Worm (Caenorhabditis elegans): ENCODE measurements around the gene F09E5.3.

The F09E5.3 gene

DNA sequence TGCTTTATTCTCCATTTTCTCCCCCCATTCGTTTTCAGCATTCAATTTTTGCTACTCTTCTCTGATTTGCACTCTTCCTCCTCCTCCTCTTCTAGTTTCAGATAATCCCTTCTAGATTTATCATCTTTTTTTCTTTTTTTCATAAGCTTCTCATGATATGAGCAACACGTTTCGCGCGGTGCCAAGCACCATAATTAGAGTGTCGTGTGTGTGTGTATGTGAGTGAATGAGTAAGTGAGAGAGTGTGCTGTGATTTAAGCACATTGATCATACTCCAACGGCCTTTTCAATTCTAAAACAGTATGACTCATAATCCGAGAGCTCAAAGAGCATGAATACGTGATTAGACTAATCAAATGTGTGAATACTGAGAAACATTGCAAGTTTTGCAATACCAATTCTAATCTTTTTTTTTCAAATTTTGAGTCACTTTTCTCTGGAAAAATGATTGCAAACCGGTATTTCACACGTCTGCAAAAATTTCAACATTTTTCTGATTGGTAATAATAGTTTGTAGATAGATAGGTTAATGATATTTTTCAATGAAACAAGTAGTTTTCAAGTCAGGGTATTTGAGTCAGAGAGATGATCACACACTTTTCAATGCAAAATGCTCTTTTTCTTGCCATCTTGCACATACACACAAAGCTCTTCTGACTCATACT lies 38.3 kb upstream of the F09E5.3 start:
- no peak for TF ChIP-seq ceh-34 (tag; optimal IDR thresholded peaks at IDR 0.05)
- TF ChIP-seq ceh-6 (GFP tag; optimal IDR thresholded peaks at IDR 0.05) = no peak

DNA sequence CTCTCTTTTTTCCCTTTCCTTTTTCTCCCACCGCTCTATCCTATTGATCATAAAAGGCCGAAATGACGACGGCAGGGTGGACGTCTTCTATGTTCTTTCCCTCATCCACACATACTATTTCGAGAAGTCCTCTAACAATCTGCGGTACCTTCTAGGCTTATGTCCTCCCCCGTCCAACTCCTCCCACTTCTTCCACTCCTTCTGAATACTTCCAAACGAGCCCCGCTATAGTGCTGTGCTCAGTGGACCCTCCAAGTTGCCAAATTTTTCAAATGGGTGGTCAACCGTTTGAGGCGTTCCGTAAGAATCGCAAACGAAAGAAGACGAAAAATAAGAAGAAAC lies 37.8 kb upstream of the F09E5.3 start:
- TF ChIP-seq unc-86 (tag; optimal IDR thresholded peaks at IDR 0.05) (no peak), tbx-2 (tag; optimal IDR thresholded peaks at IDR 0.05) (peak; percentile 40), pha-2 (tag; optimal IDR thresholded peaks at IDR 0.05) (no peak), sox-2 (GFP tag; IDR thresholded peaks at IDR 0.05) (no peak), dve-1 (tag; optimal IDR thresholded peaks at IDR 0.05) (no peak), C08G9.2 (tag; optimal IDR thresholded peaks at IDR 0.05) (peak; percentile 9), pax-1 (tag; optimal IDR thresholded peaks at IDR 0.05) (no peak), ceh-18 (tag; optimal IDR thresholded peaks at IDR 0.05) (no peak), hlh-15 (tag; optimal IDR thresholded peaks at IDR 0.05) (no peak), nfya-1 (tag; optimal IDR thresholded peaks at IDR 0.05) (peak; percentile 66), ceh-24 (tag; optimal IDR thresholded peaks at IDR 0.05) (no peak), fkh-6 (tag; optimal IDR thresholded peaks at IDR 0.05) (no peak), nhr-232 (tag; optimal IDR thresholded peaks at IDR 0.05) (no peak), ceh-30 (tag; optimal IDR thresholded peaks at IDR 0.05) (no peak), elt-4 (tag; optimal IDR thresholded peaks at IDR 0.05) (no peak), ref-2 (tag; optimal IDR thresholded peaks at IDR 0.05) (peak; percentile 11), che-1 (tag; optimal IDR thresholded peaks at IDR 0.05) (no peak), fkh-10 (GFP tag; optimal IDR thresholded peaks at IDR 0.05) (no peak), odd-2 (tag; optimal IDR thresholded peaks at IDR 0.05) (no peak), npax-4 (tag; optimal IDR thresholded peaks at IDR 0.05) (no peak), ceh-45 (GFP tag; IDR thresholded peaks at IDR 0.05) (no peak), K02D7.2 (tag; optimal IDR thresholded peaks at IDR 0.05) (no peak), mec-3 (tag; optimal IDR thresholded peaks at IDR 0.05; ENCODE audit: borderline replicate concordance) (no peak), gmeb-2 (tag; optimal IDR thresholded peaks at IDR 0.05) (no peak), ceh-34 (tag; optimal IDR thresholded peaks at IDR 0.05) (no peak), ceh-19 (GFP tag; optimal IDR thresholded peaks at IDR 0.05) (no peak), ttx-3 (tag; optimal IDR thresholded peaks at IDR 0.05) (no peak), ceh-31 (tag; optimal IDR thresholded peaks at IDR 0.05) (peak; percentile 76), unc-3 (GFP tag; conservative IDR thresholded peaks at IDR 0.05) (no peak), unc-3 (tag; optimal IDR thresholded peaks at IDR 0.05) (no peak), unc-55 (GFP tag; optimal IDR thresholded peaks at IDR 0.05) (peak; percentile 42), sdc-2 (tag; optimal IDR thresholded peaks at IDR 0.05) (peak; percentile 11), pha-4 (tag; optimal IDR thresholded peaks at IDR 0.05) (no peak), unc-42 (tag; optimal IDR thresholded peaks at IDR 0.05) (peak; percentile 58), ceh-2 (tag; optimal IDR thresholded peaks at IDR 0.05) (no peak), ets-4 (tag; optimal IDR thresholded peaks at IDR 0.05) (no peak), pqm-1 (tag; optimal IDR thresholded peaks at IDR 0.05) (no peak), hlh-30 (tag; optimal IDR thresholded peaks at IDR 0.05; ENCODE audit: insufficient read depth) (no peak), eyg-1 (tag; optimal IDR thresholded peaks at IDR 0.05) (no peak), pag-3 (tag; optimal IDR thresholded peaks at IDR 0.05; ENCODE audit: borderline replicate concordance) (no peak), elt-2 (tag; optimal IDR thresholded peaks at IDR 0.05) (no peak), ceh-22 (tag; optimal IDR thresholded peaks at IDR 0.05) (no peak), hlh-6 (tag; optimal IDR thresholded peaks at IDR 0.05) (peak; percentile 57), C38D4.7 (GFP tag; optimal IDR thresholded peaks at IDR 0.05) (no peak), ama-1 (optimal IDR thresholded peaks at IDR 0.05) (no peak), syd-9 (tag; optimal IDR thresholded peaks at IDR 0.05) (no peak), pat-9 (tag; optimal IDR thresholded peaks at IDR 0.05) (no peak), Y22D7AL.16 (tag; optimal IDR thresholded peaks at IDR 0.05) (no peak), T23F11.4 (GFP tag; optimal IDR thresholded peaks at IDR 0.05) (no peak), dmd-4 (tag; optimal IDR thresholded peaks at IDR 0.05; ENCODE audit: borderline replicate concordance) (no peak), nhr-11 (tag; optimal IDR thresholded peaks at IDR 0.05) (no peak)

Measured in whole organism, late embryonic.